Worm (Caenorhabditis elegans) whole organism, L4/young adult: Measurements from ENCODE around the gene C35D10.6.

Experiments
- W03F9.2 ChIP-seq: fragments of 150-350 bp; optimal IDR thresholded peaks from 2 replicates; lab custom pipeline; 2014; ENCODE audit warnings: missing biosample characterization, missing genetic modification characterization
- dao-5 ChIP-seq: sonication (generic microtip); optimal IDR thresholded peaks from 2 replicates; lab custom pipeline; 2016; ENCODE audit warnings: missing genotype, missing genetic modification characterization, moderate library complexity, missing compliant biosample characterization
- him-1 ChIP-seq: sonication (generic microtip); optimal IDR thresholded peaks from 2 replicates; lab custom pipeline; 2016; ENCODE audit warnings: missing genotype, missing genetic modification reagents, missing genetic modification characterization, missing compliant biosample characterization

- no peak for TF ChIP-seq him-1 (tag; lab: Kevin White, UChicago)
- no peak for TF ChIP-seq dao-5 (tag; lab: Kevin White, UChicago)
- no peak for TF ChIP-seq W03F9.2 (tag; lab: Kevin White, UChicago)
These were observed 31.9 kb downstream of the C35D10.6 start, which contains the start of gene F26F4.5 for ce11 chrIII:4890997-4891396.
